Worm (Caenorhabditis elegans) whole organism, mixed stage, embryonic: ENCODE measurements around the gene rpt-1.

Source experiments
- elt-1 ChIP-seq: sonication (generic microtip); optimal IDR thresholded peaks from 2 replicates; lab custom pipeline; 2017; ENCODE audit warnings: missing genetic modification characterization, mild to moderate bottlenecking, missing compliant biosample characterization, antibody characterized with exemption, moderate library complexity, borderline replicate concordance; ENCODE audit not compliant: insufficient read depth
- elt-3 ChIP-seq: fragments of 150-350 bp; optimal IDR thresholded peaks from 2 replicates; lab custom pipeline; 2014; ENCODE audit warnings: missing biosample characterization, missing genetic modification characterization
- lsy-2 ChIP-seq: fragments of 150-350 bp; optimal IDR thresholded peaks from 2 replicates; lab custom pipeline; 2014; ENCODE audit warnings: missing biosample characterization, missing genetic modification characterization
- mep-1 ChIP-seq: fragments of 150-350 bp; optimal IDR thresholded peaks from 2 replicates; lab custom pipeline; 2017; ENCODE audit warnings: missing biosample characterization, missing genetic modification reagents, missing genetic modification characterization, inconsistent platforms
- pha-4 ChIP-seq: fragments of 150-350 bp; optimal IDR thresholded peaks from 2 replicates; lab custom pipeline; 2018; ENCODE audit warnings: missing biosample characterization, missing genetic modification reagents, missing genetic modification characterization
- snpc-4 ChIP-seq: fragments of 150-350 bp; optimal IDR thresholded peaks from 2 replicates; lab custom pipeline; 2014; ENCODE audit warnings: missing biosample characterization, missing genetic modification characterization
- unc-39 ChIP-seq: fragments of 150-350 bp; optimal IDR thresholded peaks from 2 replicates; lab custom pipeline; 2014; ENCODE audit warnings: missing biosample characterization, missing genetic modification characterization
- unc-62 ChIP-seq: fragments of 150-350 bp; optimal IDR thresholded peaks from 2 replicates; lab custom pipeline; 2014; ENCODE audit warnings: missing biosample characterization, missing genetic modification reagents, missing genetic modification characterization
- ztf-11 ChIP-seq: fragments of 150-350 bp; optimal IDR thresholded peaks from 2 replicates; lab custom pipeline; 2014; ENCODE audit warnings: missing biosample characterization, missing genetic modification characterization

DNA sequence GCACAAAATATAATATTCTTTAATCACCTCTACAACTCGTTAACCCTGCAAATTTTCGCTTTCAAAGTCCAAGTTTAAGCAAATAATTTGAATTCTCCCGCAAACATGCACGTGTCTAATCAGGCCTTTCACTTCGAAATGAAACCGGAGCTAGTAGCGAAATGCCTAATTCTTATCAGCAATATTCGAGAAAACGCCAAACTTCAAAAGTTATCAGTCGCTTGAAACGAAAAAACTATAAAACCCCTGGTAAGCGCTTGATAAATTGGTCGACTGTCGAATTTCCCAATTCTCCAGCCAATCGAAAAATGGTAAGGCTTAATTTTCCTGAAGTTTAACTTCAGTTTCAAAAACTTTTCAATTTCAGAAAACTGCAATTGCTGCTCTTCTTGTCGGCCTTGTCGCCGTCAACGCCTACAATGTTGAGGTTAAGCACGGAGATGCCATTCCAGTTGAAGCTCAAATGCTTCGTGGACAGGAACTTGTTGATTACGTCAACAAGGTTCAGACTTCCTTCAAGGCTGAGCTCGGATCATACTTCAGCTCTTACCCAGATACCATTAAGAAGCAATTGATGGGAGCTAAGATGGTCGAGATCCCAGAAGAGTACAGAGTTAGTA, 20.8 kb upstream of the rpt-1 start, which contains the start of gene cpr-9:
- TF ChIP-seq unc-39 (tag; lab: Kevin White, UChicago): no peak
- no peak for TF ChIP-seq elt-1 (tag; lab: Kevin White, UChicago)
- TF ChIP-seq ztf-11 (tag; lab: Kevin White, UChicago): no peak
- TF ChIP-seq elt-3 (tag; lab: Kevin White, UChicago): no peak
- no peak for TF ChIP-seq snpc-4 (tag; lab: Kevin White, UChicago)
- TF ChIP-seq pha-4 (tag; lab: Kevin White, UChicago): no peak
- no peak for TF ChIP-seq mep-1 (tag; lab: Kevin White, UChicago)
- no peak for TF ChIP-seq lsy-2 (tag; lab: Kevin White, UChicago)
- TF ChIP-seq unc-62 (GFP tag; lab: Kevin White, UChicago): no peak
